Fruit fly (Drosophila melanogaster) whole organism, embryonic: ENCODE measurements around the gene CG10300.
A peak's percentile ranks its signal among the peaks of the same experiment; 100 is the strongest.

Source experiments
- Ada2b ChIP-seq: fragments of 200-800 bp; sonication (Bioruptor generic); IDR thresholded peaks from 2 replicates; pipeline ENCODE4 v1.3.6; 2022; ENCODE audit warnings: missing biosample characterization, missing genetic modification characterization
- CG1024 ChIP-seq: fragments of 200-800 bp; sonication (Bioruptor generic); IDR thresholded peaks from 2 replicates; pipeline ENCODE4 v1.3.6; 2022; ENCODE audit warnings: missing biosample characterization, missing genetic modification characterization
- CG10274 ChIP-seq: fragments of 200-800 bp; sonication (Bioruptor generic); optimal IDR thresholded peaks from 3 replicates; lab custom pipeline; 2017; ENCODE audit warnings: missing biosample characterization, mild to moderate bottlenecking, missing genetic modification characterization
- CG10654 ChIP-seq: fragments of 200-800 bp; sonication (Bioruptor generic); optimal IDR thresholded peaks from 2 replicates; lab custom pipeline; 2016; ENCODE audit warnings: missing biosample characterization, missing genetic modification characterization
- CG14667 ChIP-seq: fragments of 200-800 bp; sonication (Bioruptor generic); IDR thresholded peaks from 2 replicates; pipeline ENCODE4 v1.3.6; 2022; ENCODE audit warnings: missing biosample characterization, missing genetic modification characterization
- CG17186 ChIP-seq: fragments of 200-800 bp; sonication (Bioruptor generic); optimal IDR thresholded peaks from 3 replicates; lab custom pipeline; 2017; ENCODE audit warnings: missing biosample characterization, missing genetic modification reagents, missing genetic modification characterization
- CG17612 ChIP-seq: fragments of 200-800 bp; sonication (Bioruptor generic); IDR thresholded peaks from 2 replicates; pipeline ENCODE4 v1.3.6; 2022; ENCODE audit warnings: missing biosample characterization, missing genetic modification characterization
- CG18262 ChIP-seq: fragments of 200-800 bp; optimal IDR thresholded peaks from 3 replicates; lab custom pipeline; 2019; ENCODE audit warnings: missing biosample characterization, mild to moderate bottlenecking, missing genetic modification characterization, moderate library complexity
- CG2129 ChIP-seq: fragments of 200-800 bp; sonication (Bioruptor generic); IDR thresholded peaks from 2 replicates; pipeline ENCODE4 v1.3.6; 2022; ENCODE audit warnings: missing biosample characterization, missing genetic modification characterization; ENCODE audit not compliant: partially characterized antibody
- CG2712 ChIP-seq: fragments of 200-800 bp; optimal IDR thresholded peaks from 3 replicates; lab custom pipeline; 2019; ENCODE audit warnings: missing biosample characterization, mild to moderate bottlenecking, missing genetic modification characterization, moderate library complexity
- CG2889 ChIP-seq: fragments of 200-800 bp; sonication (Bioruptor generic); IDR thresholded peaks from 3 replicates; pipeline ENCODE4 v1.3.6; 2022; ENCODE audit warnings: missing biosample characterization, missing genetic modification characterization
- CG30431 ChIP-seq: fragments of 200-800 bp; sonication (Bioruptor generic); optimal IDR thresholded peaks from 2 replicates; lab custom pipeline; 2017; ENCODE audit warnings: missing biosample characterization, missing genetic modification characterization
- CG31224 ChIP-seq: fragments of 200-800 bp; sonication (Bioruptor generic); IDR thresholded peaks from 2 replicates; pipeline ENCODE4 v1.3.6; 2022; ENCODE audit warnings: missing biosample characterization, missing genetic modification characterization
- CG32532 ChIP-seq: fragments of 200-800 bp; sonication (Bioruptor generic); IDR thresholded peaks from 2 replicates; pipeline ENCODE4 v1.3.6; 2022; ENCODE audit warnings: missing biosample characterization, missing genetic modification characterization
- CG32767 ChIP-seq: fragments of 200-800 bp; sonication (Bioruptor generic); IDR thresholded peaks from 2 replicates; pipeline ENCODE4 v1.3.6; 2022; ENCODE audit warnings: missing biosample characterization, missing genetic modification characterization
- CG34224 ChIP-seq: fragments of 200-800 bp; sonication (Bioruptor generic); IDR thresholded peaks from 3 replicates; pipeline ENCODE4 v1.3.6; 2022; ENCODE audit warnings: missing biosample characterization, missing genetic modification characterization; ENCODE audit not compliant: partially characterized antibody
- CG3838 ChIP-seq: fragments of 200-800 bp; sonication (Bioruptor generic); optimal IDR thresholded peaks from 3 replicates; lab custom pipeline; 2016; ENCODE audit warnings: missing biosample characterization, missing genetic modification characterization
- CG43689 ChIP-seq: fragments of 200-800 bp; sonication (Bioruptor generic); IDR thresholded peaks from 2 replicates; pipeline ENCODE4 v1.3.6; 2022; ENCODE audit warnings: missing biosample characterization, missing genetic modification characterization
- CG4854 ChIP-seq: fragments of 200-800 bp; sonication (Bioruptor generic); optimal IDR thresholded peaks from 2 replicates; lab custom pipeline; 2016; ENCODE audit warnings: missing biosample characterization, missing genetic modification characterization, inconsistent platforms
- CG6813 ChIP-seq: fragments of 200-800 bp; sonication (Bioruptor generic); optimal IDR thresholded peaks from 2 replicates; lab custom pipeline; 2017; ENCODE audit warnings: missing biosample characterization, missing genetic modification characterization, mild to moderate bottlenecking, moderate library complexity, missing genetic modification reagents
- CG8388 ChIP-seq: fragments of 200-800 bp; sonication (Bioruptor generic); optimal IDR thresholded peaks from 2 replicates; lab custom pipeline; 2019; ENCODE audit warnings: missing biosample characterization, mild to moderate bottlenecking, missing genetic modification characterization, moderate library complexity
- CoRest ChIP-seq: fragments of 200-800 bp; sonication (Bioruptor generic); optimal IDR thresholded peaks from 3 replicates; lab custom pipeline; 2018; ENCODE audit warnings: missing biosample characterization, mild to moderate bottlenecking, missing genetic modification characterization, moderate library complexity
- D ChIP-seq, 2 experiments: fragments of 200-800 bp in 1 of 2; fragments of >200 bp in 1 of 2; sonication (Bioruptor generic) in 1 of 2; optimal IDR thresholded peaks; 2 replicates in 1 of 2; 3 replicates in 1 of 2; lab custom pipeline; 2017; ENCODE audit warnings: mild to moderate bottlenecking in 1 of 2, missing biosample characterization in 1 of 2, missing genetic modification characterization in 1 of 2, missing genetic modification reagents in 1 of 2
- D19A ChIP-seq: fragments of 200-800 bp; optimal IDR thresholded peaks from 3 replicates; lab custom pipeline; 2019; ENCODE audit warnings: missing biosample characterization, mild to moderate bottlenecking, missing genetic modification characterization, moderate library complexity
- Dek ChIP-seq: fragments of 200-800 bp; sonication (Bioruptor generic); optimal IDR thresholded peaks from 3 replicates; lab custom pipeline; 2019; ENCODE audit warnings: missing biosample characterization, mild to moderate bottlenecking, missing genetic modification characterization, moderate library complexity
- Dp ChIP-seq: fragments of 200-800 bp; sonication (Bioruptor generic); optimal IDR thresholded peaks from 2 replicates; lab custom pipeline; 2018; ENCODE audit warnings: missing biosample characterization, mild to moderate bottlenecking, missing genetic modification characterization, moderate library complexity
- GATAe ChIP-seq: fragments of 200-800 bp; sonication (Bioruptor generic); conservative IDR thresholded peaks from 2 replicates; pipeline ENCODE4 v1.3.6; 2022; ENCODE audit warnings: missing biosample characterization, missing genetic modification characterization
- H15 ChIP-seq: fragments of 200-800 bp; sonication (Bioruptor generic); IDR thresholded peaks from 3 replicates; pipeline ENCODE4 v1.3.6; 2022; ENCODE audit warnings: missing biosample characterization, missing genetic modification characterization
- HLH3B ChIP-seq: fragments of 200-800 bp; sonication (Bioruptor generic); IDR thresholded peaks from 2 replicates; pipeline ENCODE4 v1.3.6; 2022; ENCODE audit warnings: missing biosample characterization, missing genetic modification characterization
- Hr78 ChIP-seq, 2 experiments: fragments of 200-800 bp in 1 of 2; fragments of >200 bp in 1 of 2; sonication (Bioruptor generic) in 1 of 2; optimal IDR thresholded peaks; 2 replicates each; lab custom pipeline; 2017 to 2019; ENCODE audit warnings: missing biosample characterization in 2 of 2, missing genetic modification characterization in 2 of 2, mild to moderate bottlenecking in 1 of 2, moderate library complexity in 1 of 2
- Med ChIP-seq: fragments of 200-800 bp; sonication (Bioruptor generic); peaks from one replicate; lab custom pipeline; 2016; ENCODE audit warnings: missing biosample characterization, missing genetic modification characterization, mild to moderate bottlenecking, inconsistent platforms, moderate library complexity
- NK7.1 ChIP-seq: fragments of 200-800 bp; sonication (Bioruptor generic); optimal IDR thresholded peaks from 3 replicates; lab custom pipeline; 2016; ENCODE audit warnings: missing biosample characterization, missing genetic modification characterization
- Ravus ChIP-seq: fragments of 200-800 bp; sonication (Bioruptor generic); IDR thresholded peaks from 2 replicates; pipeline ENCODE4 v1.3.6; 2022; ENCODE audit warnings: missing biosample characterization, missing genetic modification characterization
- Rx ChIP-seq: fragments of 200-800 bp; sonication (Bioruptor generic); IDR thresholded peaks from 2 replicates; pipeline ENCODE4 v1.3.6; 2022; ENCODE audit warnings: missing biosample characterization, missing genetic modification characterization
- Sin3A ChIP-seq: fragments of >200 bp; optimal IDR thresholded peaks from 2 replicates; lab custom pipeline; 2018
- Trl ChIP-seq, 3 experiments: fragments of >200 bp in 2 of 3; fragments of 200-800 bp in 1 of 3; sonication (Bioruptor generic) in 1 of 3; optimal IDR thresholded peaks; 2 replicates in 1 of 3; 3 replicates in 2 of 3; lab custom pipeline; 2016 to 2017; ENCODE audit warnings: missing biosample characterization in 1 of 3, missing genetic modification characterization in 1 of 3
- Xbp1 ChIP-seq: fragments of 200-800 bp; sonication (Bioruptor generic); optimal IDR thresholded peaks from 3 replicates; lab custom pipeline; 2016; ENCODE audit warnings: missing biosample characterization, mild to moderate bottlenecking, missing genetic modification characterization
- ash1 ChIP-seq: fragments of 200-800 bp; sonication (Bioruptor generic); optimal IDR thresholded peaks from 2 replicates; lab custom pipeline; 2018; ENCODE audit warnings: missing biosample characterization, mild to moderate bottlenecking, missing genetic modification characterization
- caup ChIP-seq: fragments of 200-800 bp; sonication (Bioruptor generic); optimal IDR thresholded peaks from 3 replicates; lab custom pipeline; 2017; ENCODE audit warnings: missing biosample characterization, mild to moderate bottlenecking, missing genetic modification characterization, moderate library complexity; ENCODE audit not compliant: severe bottlenecking
- chif ChIP-seq, 2 experiments: fragments of 200-800 bp; sonication (Bioruptor generic); optimal IDR thresholded peaks; 3 replicates each; lab custom pipeline; 2016; ENCODE audit warnings: missing biosample characterization in 2 of 2, missing genetic modification characterization in 2 of 2
- crp ChIP-seq, 2 experiments: fragments of 200-800 bp; sonication (Bioruptor generic); optimal IDR thresholded peaks; 2 replicates in 1 of 2; 3 replicates in 1 of 2; lab custom pipeline; 2017; ENCODE audit warnings: missing biosample characterization in 2 of 2, missing genetic modification characterization in 2 of 2, mild to moderate bottlenecking in 1 of 2, moderate library complexity in 1 of 2
- disco-r ChIP-seq: fragments of 200-800 bp; sonication (Bioruptor generic); optimal IDR thresholded peaks from 2 replicates; lab custom pipeline; 2016; ENCODE audit warnings: missing biosample characterization, missing genetic modification characterization
- ems ChIP-seq: fragments of 200-800 bp; sonication (Bioruptor generic); optimal IDR thresholded peaks from 3 replicates; lab custom pipeline; 2016; ENCODE audit warnings: missing biosample characterization, missing genetic modification characterization
- exex ChIP-seq: fragments of 200-800 bp; sonication (Bioruptor generic); optimal IDR thresholded peaks from 4 replicates; lab custom pipeline; 2018; ENCODE audit warnings: missing biosample characterization, mild to moderate bottlenecking, missing genetic modification characterization, moderate library complexity
- hth ChIP-seq: fragments of >200 bp; optimal IDR thresholded peaks from 2 replicates; lab custom pipeline; 2017; ENCODE audit warnings: inconsistent platforms
- ken ChIP-seq: fragments of 200-800 bp; sonication (Bioruptor generic); IDR thresholded peaks from 3 replicates; pipeline ENCODE4 v1.3.6; 2022; ENCODE audit warnings: missing biosample characterization, missing genetic modification characterization
- otp ChIP-seq: fragments of 200-800 bp; sonication (Bioruptor generic); IDR thresholded peaks from 3 replicates; pipeline ENCODE4, ENCODE4 v1.3.6; 2022; ENCODE audit warnings: missing biosample characterization, missing genetic modification characterization
- pum ChIP-seq: fragments of 200-800 bp; sonication (Bioruptor generic); optimal IDR thresholded peaks from 2 replicates; lab custom pipeline; 2016; ENCODE audit warnings: missing biosample characterization, missing genetic modification characterization
- sim ChIP-seq: fragments of 200-800 bp; sonication (Bioruptor generic); IDR thresholded peaks from 2 replicates; pipeline ENCODE4 v1.3.6; 2022; ENCODE audit warnings: missing biosample characterization, missing genetic modification characterization
- sqz ChIP-seq: fragments of 200-800 bp; sonication (Bioruptor generic); optimal IDR thresholded peaks from 3 replicates; lab custom pipeline; 2018; ENCODE audit warnings: missing biosample characterization, mild to moderate bottlenecking, missing genetic modification characterization
- trh ChIP-seq: fragments of 200-800 bp; sonication (Bioruptor generic); optimal IDR thresholded peaks from 2 replicates; lab custom pipeline; 2016; ENCODE audit warnings: missing biosample characterization, missing genetic modification characterization

The CG10300 gene

dm6 chr3R:23721936-23722335 lies 10.6 kb downstream of the CG10300 start (continued):
- no peak for TF ChIP-seq CG10654
- no peak for TF ChIP-seq pum
- no peak for TF ChIP-seq trh (GFP tag; lab: Kevin White, UChicago)
- peak; percentile 55 for TF ChIP-seq Xbp1 (GFP tag; lab: Kevin White, UChicago)
- no peak for TF ChIP-seq sim (GFP tag; lab: Robert Waterston, UW)
- no peak for TF ChIP-seq ash1
- TF ChIP-seq crp (GFP tag; optimal IDR thresholded peaks at IDR 0.05; lab: Kevin White, UChicago): no peak
- no peak for TF ChIP-seq H15
- no peak for TF ChIP-seq CG17186 (GFP tag; lab: Kevin White, UChicago)
- no peak for TF ChIP-seq CG31224
- no peak; the same call in 1 of the 2 replicates for TF ChIP-seq CG1024 (GFP tag; lab: Robert Waterston, UW)
- no peak for TF ChIP-seq chif (GFP tag; optimal IDR thresholded peaks at IDR 0.05; lab: Kevin White, UChicago)
- TF ChIP-seq CG34224 (GFP tag; lab: Robert Waterston, UW): no peak
- no peak for TF ChIP-seq CG10274
- no peak for TF ChIP-seq CG43689 (GFP tag; lab: Robert Waterston, UW)
- no peak for TF ChIP-seq ken (GFP tag; lab: Robert Waterston, UW)
- TF ChIP-seq CG17612 (GFP tag; lab: Robert Waterston, UW): no peak
- TF ChIP-seq D19A (tag; lab: Kevin White, UChicago): peak; percentile 51
- TF ChIP-seq hth (lab: Kevin White, UChicago): no peak
- peak; percentile 75 for TF ChIP-seq Med (GFP tag; lab: Kevin White, UChicago)
- TF ChIP-seq CG18262 (tag; lab: Kevin White, UChicago): peak; percentile 26
- TF ChIP-seq HLH3B (GFP tag; lab: Robert Waterston, UW): no peak
- TF ChIP-seq caup (GFP tag; lab: Kevin White, UChicago): no peak
- no peak for TF ChIP-seq CG6813
- no peak for TF ChIP-seq sqz (GFP tag; lab: Kevin White, UChicago)
- TF ChIP-seq CG3838: no peak
- TF ChIP-seq CoRest (tag; lab: Kevin White, UChicago): peak; percentile 70
- TF ChIP-seq otp (GFP tag; lab: Robert Waterston, UW): no peak
- TF ChIP-seq ems (GFP tag; lab: Kevin White, UChicago): no peak
- no peak for TF ChIP-seq Hr78 (GFP tag; optimal IDR thresholded peaks at IDR 0.05; lab: Kevin White, UChicago)
- no peak for TF ChIP-seq GATAe (GFP tag; lab: Robert Waterston, UW)
- no peak for TF ChIP-seq CG30431 (GFP tag; lab: Kevin White, UChicago)
- no peak for TF ChIP-seq D (optimal IDR thresholded peaks at IDR 0.05; lab: Kevin White, UChicago)
- no peak for TF ChIP-seq D (GFP tag; optimal IDR thresholded peaks at IDR 0.05; lab: Kevin White, UChicago)
- no peak for TF ChIP-seq Trl (optimal IDR thresholded peaks at IDR 0.05; lab: Kevin White, UChicago)
- TF ChIP-seq Trl (GFP tag; optimal IDR thresholded peaks at IDR 0.05; lab: Kevin White, UChicago): peak; percentile 19
- no peak for TF ChIP-seq CG32767 (GFP tag; lab: Robert Waterston, UW)
- no peak for TF ChIP-seq CG8388 (GFP tag; lab: Kevin White, UChicago)
- TF ChIP-seq Ada2b (GFP tag; lab: Robert Waterston, UW): no peak
- no peak for TF ChIP-seq Rx
- TF ChIP-seq disco-r (GFP tag; lab: Kevin White, UChicago): no peak
- TF ChIP-seq CG2712 (tag; lab: Kevin White, UChicago): peak; percentile 53
- peak; percentile 95 for TF ChIP-seq Dp (GFP tag; lab: Kevin White, UChicago)
- no peak for TF ChIP-seq Sin3A (lab: Kevin White, UChicago)
- no peak for TF ChIP-seq CG14667 (GFP tag; lab: Robert Waterston, UW)
- TF ChIP-seq CG2889 (GFP tag; lab: Robert Waterston, UW): no peak
- no peak for TF ChIP-seq NK7.1
- no peak for TF ChIP-seq CG2129 (GFP tag; lab: Robert Waterston, UW)
- TF ChIP-seq Ravus (GFP tag; lab: Robert Waterston, UW): no peak
- no peak for TF ChIP-seq CG32532
- TF ChIP-seq Dek (tag; lab: Kevin White, UChicago): peak; percentile 83
- no peak for TF ChIP-seq CG4854 (GFP tag; lab: Kevin White, UChicago)
- peak; percentile 41 for TF ChIP-seq exex (tag; lab: Kevin White, UChicago)
